Fruit fly (Drosophila melanogaster): ENCODE measurements around the gene CG1677.

CG1677 gene

DNA sequence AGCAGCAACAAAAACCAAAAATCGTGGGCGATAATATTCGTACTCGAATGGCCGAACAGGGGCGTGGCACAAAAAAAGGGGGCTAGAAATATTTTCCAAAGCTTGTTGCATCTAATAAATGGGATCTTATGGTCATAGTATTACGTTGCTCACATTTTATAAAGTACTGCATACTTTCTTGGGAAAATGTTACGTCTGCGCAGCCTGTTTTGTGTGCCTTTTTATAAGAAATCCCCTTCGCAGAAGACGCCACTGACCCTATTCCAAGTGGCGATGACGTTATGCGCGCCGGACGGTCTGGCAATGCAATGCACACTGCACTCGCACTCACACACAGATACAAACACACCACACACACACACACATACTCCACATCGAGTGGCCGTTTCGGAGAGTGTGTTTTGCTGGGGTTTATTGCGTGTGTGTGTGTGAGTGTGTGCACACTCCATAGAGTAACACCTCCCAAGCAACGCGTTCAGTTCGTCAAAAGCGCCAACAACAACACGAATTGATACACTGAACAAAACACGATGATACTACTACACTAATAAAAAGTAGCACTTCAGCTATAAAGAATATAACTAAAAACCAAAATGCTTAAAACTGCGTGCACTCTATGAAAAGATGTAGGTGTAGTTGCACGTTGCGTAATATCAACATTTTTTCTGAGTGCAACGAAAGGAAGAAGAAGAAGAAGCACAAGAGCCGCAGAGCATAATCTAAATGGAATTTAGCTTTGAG is 112.3 kb downstream of the CG1677 start (continued):
- TF ChIP-seq CG8119 (GFP tag; IDR thresholded peaks at IDR 0.05) (peak; percentile 81), CG6808 (GFP tag; optimal IDR thresholded peaks at IDR 0.05) (peak; percentile 81), CG11762 (GFP tag; optimal IDR thresholded peaks at IDR 0.05; ENCODE audit: insufficient read depth) (peak; percentile 72), fkh (GFP tag; optimal IDR thresholded peaks at IDR 0.05) (peak; percentile 39), achi (GFP tag; optimal IDR thresholded peaks at IDR 0.05) (peak; percentile 75), svp (GFP tag) (peak; percentile 90), Hr39 (GFP tag; optimal IDR thresholded peaks at IDR 0.05) (peak; percentile 90), Eip93F (GFP tag; optimal IDR thresholded peaks at IDR 0.05) (peak; percentile 33), acj6 (GFP tag; optimal IDR thresholded peaks at IDR 0.05) (peak; percentile 89), CG7368 (GFP tag; optimal IDR thresholded peaks at IDR 0.05) (peak; percentile 82), eg (GFP tag; IDR thresholded peaks at IDR 0.05) (peak; percentile 93), Sox102F (GFP tag; optimal IDR thresholded peaks at IDR 0.05) (peak; percentile 83), spab (GFP tag; optimal IDR thresholded peaks at IDR 0.05) (peak; percentile 71), dsx (GFP tag; optimal IDR thresholded peaks at IDR 0.05; ENCODE audit: poor library complexity, severe bottlenecking) (peak; percentile 90), CG11902 (GFP tag; optimal IDR thresholded peaks at IDR 0.05) (peak; percentile 82), Ets21C (GFP tag; optimal IDR thresholded peaks at IDR 0.05) (peak; percentile 83), CG3919 (GFP tag; optimal IDR thresholded peaks at IDR 0.05) (peak; percentile 86), CG6792 (GFP tag; optimal IDR thresholded peaks at IDR 0.05) (peak; percentile 84), Lpt (GFP tag; optimal IDR thresholded peaks at IDR 0.05) (peak; percentile 81), CG31627 (GFP tag; optimal IDR thresholded peaks at IDR 0.05) (peak; percentile 87)

DNA sequence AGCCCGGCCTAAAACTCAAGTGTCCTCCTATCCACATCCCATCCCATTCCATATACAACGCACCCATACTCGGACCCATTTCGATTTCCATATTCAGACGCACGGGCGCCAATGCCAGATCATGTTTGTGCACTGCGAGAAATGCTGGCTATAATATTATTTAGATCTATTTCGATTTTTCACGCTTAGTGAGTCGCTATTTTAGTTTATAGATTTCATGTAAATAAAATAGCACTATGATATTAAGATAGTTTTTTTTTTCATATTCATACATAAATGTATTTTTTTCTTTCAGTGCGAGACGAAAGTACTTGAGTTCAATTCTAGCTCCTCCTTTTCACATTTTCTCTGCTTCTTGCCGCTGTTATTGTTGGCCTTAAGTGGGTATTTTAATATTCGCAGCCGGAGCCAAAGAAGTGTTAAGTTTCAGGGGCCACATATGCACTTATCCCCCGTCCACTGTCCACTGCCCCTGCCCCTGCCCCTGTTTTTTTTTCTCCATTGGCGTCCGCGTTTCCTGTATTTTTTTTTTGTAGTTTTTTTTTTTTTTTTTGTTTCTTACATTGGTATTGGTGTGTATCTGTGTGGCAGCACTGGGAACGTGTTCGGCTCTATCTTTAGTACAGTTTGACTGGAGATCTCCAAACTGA is 113.6 kb downstream of the CG1677 start:
- TF ChIP-seq Sox102F (GFP tag; optimal IDR thresholded peaks at IDR 0.05) (peak; percentile 72), topi (GFP tag; optimal IDR thresholded peaks at IDR 0.05) (peak; percentile 77), Eip75B (GFP tag; optimal IDR thresholded peaks at IDR 0.05) (peak; percentile 72), Ets21C (GFP tag; optimal IDR thresholded peaks at IDR 0.05) (peak; percentile 16), Sox14 (GFP tag; optimal IDR thresholded peaks at IDR 0.05) (peak; percentile 69), Eip93F (GFP tag; optimal IDR thresholded peaks at IDR 0.05) (no peak), CG32006 (GFP tag; optimal IDR thresholded peaks at IDR 0.05) (peak; percentile 80), eg (GFP tag; IDR thresholded peaks at IDR 0.05) (peak; percentile 59; the same call in 2 of the 3 replicates), net (GFP tag; optimal IDR thresholded peaks at IDR 0.05) (peak; percentile 78), OdsH (GFP tag; optimal IDR thresholded peaks at IDR 0.05) (peak; percentile 83), CG16779 (tag; optimal IDR thresholded peaks at IDR 0.05) (peak; percentile 59), CG10669 (GFP tag; optimal IDR thresholded peaks at IDR 0.05) (peak; percentile 72), Eip78C (GFP tag) (peak; percentile 97), acj6 (GFP tag; optimal IDR thresholded peaks at IDR 0.05) (peak; percentile 80), CG7368 (GFP tag; optimal IDR thresholded peaks at IDR 0.05) (peak; percentile 63), fd59A (GFP tag; optimal IDR thresholded peaks at IDR 0.05) (peak; percentile 72), achi (GFP tag; optimal IDR thresholded peaks at IDR 0.05) (peak; percentile 81), Hr39 (GFP tag; optimal IDR thresholded peaks at IDR 0.05) (peak; percentile 56), CG34406 (GFP tag; optimal IDR thresholded peaks at IDR 0.05) (peak; percentile 74), CG9139 (GFP tag; optimal IDR thresholded peaks at IDR 0.05) (peak; percentile 81), CG31627 (GFP tag; optimal IDR thresholded peaks at IDR 0.05) (peak; percentile 48), cyc (GFP tag; optimal IDR thresholded peaks at IDR 0.05) (peak; percentile 56), Hr38 (GFP tag; optimal IDR thresholded peaks at IDR 0.05) (no peak), fd85E (GFP tag; optimal IDR thresholded peaks at IDR 0.05) (peak; percentile 4), CG11902 (GFP tag; optimal IDR thresholded peaks at IDR 0.05) (peak; percentile 40), vri (GFP tag; optimal IDR thresholded peaks at IDR 0.05) (peak; percentile 53), Blimp-1 (GFP tag; optimal IDR thresholded peaks at IDR 0.05) (no peak), esn (GFP tag; optimal IDR thresholded peaks at IDR 0.05) (peak; percentile 81), spab (GFP tag; optimal IDR thresholded peaks at IDR 0.05) (peak; percentile 63), Sox15 (GFP tag; optimal IDR thresholded peaks at IDR 0.05) (peak; percentile 27), CG6808 (GFP tag; optimal IDR thresholded peaks at IDR 0.05) (peak; percentile 82), CG3919 (GFP tag; optimal IDR thresholded peaks at IDR 0.05) (peak; percentile 87), Met (GFP tag; optimal IDR thresholded peaks at IDR 0.05) (peak; percentile 80), CG8632 (GFP tag; optimal IDR thresholded peaks at IDR 0.05) (peak; percentile 72), CG10631 (GFP tag; optimal IDR thresholded peaks at IDR 0.05) (peak; percentile 85), Lpt (GFP tag; optimal IDR thresholded peaks at IDR 0.05) (peak; percentile 76), Gug (GFP tag; IDR thresholded peaks at IDR 0.05) (peak; percentile 39; the same call in 1 of the 2 replicates), CG6276 (GFP tag; optimal IDR thresholded peaks at IDR 0.05) (peak; percentile 53), CG1621 (tag; optimal IDR thresholded peaks at IDR 0.05) (peak; percentile 61), CG11762 (GFP tag; optimal IDR thresholded peaks at IDR 0.05; ENCODE audit: insufficient read depth) (peak; percentile 53)

Measured in whole organism, prepupa.